Worm (Caenorhabditis elegans) whole organism, L4/young adult: Measurements from ENCODE around the gene Y66D12A.1.

ENCODE experiments used
- W03F9.2 ChIP-seq: fragments of 150-350 bp; optimal IDR thresholded peaks from 2 replicates; lab custom pipeline; 2014; ENCODE audit warnings: missing biosample characterization, missing genetic modification characterization
- dao-5 ChIP-seq: sonication (generic microtip); optimal IDR thresholded peaks from 2 replicates; lab custom pipeline; 2016; ENCODE audit warnings: missing genotype, missing genetic modification characterization, moderate library complexity, missing compliant biosample characterization
- him-1 ChIP-seq: sonication (generic microtip); optimal IDR thresholded peaks from 2 replicates; lab custom pipeline; 2016; ENCODE audit warnings: missing genotype, missing genetic modification reagents, missing genetic modification characterization, missing compliant biosample characterization

Gene Y66D12A.1

DNA sequence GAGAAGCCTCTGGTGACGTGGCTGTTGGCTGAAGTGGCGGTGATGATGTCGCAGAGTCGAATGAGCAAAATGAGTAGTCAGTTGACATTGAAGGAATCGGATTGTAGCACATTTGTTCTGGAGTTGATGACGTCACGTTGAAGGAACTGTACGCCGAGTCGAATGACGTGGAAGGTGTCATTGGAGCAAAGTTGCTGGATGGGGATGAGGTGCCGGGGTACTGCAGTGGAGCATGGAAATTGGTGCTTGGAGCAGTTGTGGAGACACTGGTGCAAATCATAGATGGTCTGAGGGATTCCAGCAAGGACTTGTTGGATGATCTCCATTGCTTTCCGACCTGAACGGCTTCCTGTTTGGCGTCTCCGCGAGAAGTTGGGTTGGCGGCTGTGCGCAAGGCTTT lies 25.5 kb downstream of the Y66D12A.1 start:
- TF ChIP-seq him-1 (tag; lab: Kevin White, UChicago) (no peak), dao-5 (tag; lab: Kevin White, UChicago) (no peak), W03F9.2 (tag; lab: Kevin White, UChicago) (no peak)

DNA sequence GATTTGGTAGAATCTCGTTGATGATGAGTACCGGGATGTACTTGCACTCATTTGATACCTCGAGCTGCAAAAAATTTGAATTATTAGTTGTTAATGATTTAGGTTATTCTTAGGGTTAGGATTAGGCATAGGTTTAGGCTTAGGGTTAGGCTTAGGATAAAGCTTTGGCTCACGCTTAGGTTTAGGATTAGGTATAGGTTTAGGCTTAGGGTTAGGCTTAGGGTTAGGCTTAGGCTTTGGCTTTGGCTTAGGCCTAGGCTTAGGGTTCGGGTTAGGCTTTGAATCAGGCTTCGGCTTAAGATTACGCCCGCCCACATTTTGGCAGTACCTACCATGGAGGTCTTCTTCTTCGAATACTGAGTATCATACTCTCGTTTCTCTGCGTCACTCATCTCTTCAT lies 27.0 kb downstream of the Y66D12A.1 start:
- TF ChIP-seq W03F9.2 (tag; lab: Kevin White, UChicago) (no peak), dao-5 (tag; lab: Kevin White, UChicago) (no peak), him-1 (tag; lab: Kevin White, UChicago) (no peak)

DNA sequence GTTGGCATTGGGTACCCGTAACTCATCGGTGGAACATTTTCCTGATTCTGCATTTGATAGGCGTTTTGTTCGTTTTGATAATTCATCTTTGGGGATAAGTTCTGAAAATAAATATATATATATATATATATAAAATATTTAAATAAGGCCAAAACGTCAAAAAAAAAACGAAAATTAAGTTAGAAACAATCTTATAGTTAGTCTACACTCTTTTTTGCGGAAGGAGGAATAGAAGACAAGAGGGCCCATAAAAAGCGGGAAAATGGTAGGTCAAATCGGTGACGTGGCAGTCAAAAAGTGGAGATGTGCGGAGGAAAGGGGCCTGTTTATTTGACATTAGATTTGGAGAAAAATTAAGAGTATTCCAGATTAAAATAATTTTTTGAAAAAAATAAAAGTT lies 28.8 kb downstream of the Y66D12A.1 start, which contains the start of gene tbx-33:
tbx-33 (minus strand) TSS at position 101 of the 400 bp plus-strand sequence.
- TF ChIP-seq dao-5 (tag; lab: Kevin White, UChicago) (no peak), W03F9.2 (tag; lab: Kevin White, UChicago) (no peak), him-1 (tag; lab: Kevin White, UChicago) (no peak)

DNA sequence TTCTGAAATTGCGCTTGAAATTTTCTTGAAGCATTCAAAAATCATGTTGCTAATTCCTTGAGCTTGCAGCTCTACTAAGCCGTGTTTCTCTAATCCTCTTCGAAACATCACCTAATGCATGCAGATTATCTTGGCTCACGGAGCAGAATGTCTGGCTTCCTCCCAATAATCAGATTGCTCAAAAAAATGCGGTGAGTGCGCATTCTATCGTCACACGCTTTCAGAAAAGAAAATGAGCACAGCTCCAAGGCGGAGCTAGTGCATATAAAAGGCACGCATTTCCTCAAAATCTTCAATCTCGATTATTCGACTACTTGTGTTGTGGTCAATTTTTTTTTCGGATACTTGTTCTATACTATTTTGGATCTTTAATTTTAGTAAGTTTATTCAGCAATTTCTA lies 33.4 kb downstream of the Y66D12A.1 start:
- TF ChIP-seq dao-5 (tag; lab: Kevin White, UChicago), result no peak
- TF ChIP-seq W03F9.2 (tag; lab: Kevin White, UChicago), result no peak

DNA sequence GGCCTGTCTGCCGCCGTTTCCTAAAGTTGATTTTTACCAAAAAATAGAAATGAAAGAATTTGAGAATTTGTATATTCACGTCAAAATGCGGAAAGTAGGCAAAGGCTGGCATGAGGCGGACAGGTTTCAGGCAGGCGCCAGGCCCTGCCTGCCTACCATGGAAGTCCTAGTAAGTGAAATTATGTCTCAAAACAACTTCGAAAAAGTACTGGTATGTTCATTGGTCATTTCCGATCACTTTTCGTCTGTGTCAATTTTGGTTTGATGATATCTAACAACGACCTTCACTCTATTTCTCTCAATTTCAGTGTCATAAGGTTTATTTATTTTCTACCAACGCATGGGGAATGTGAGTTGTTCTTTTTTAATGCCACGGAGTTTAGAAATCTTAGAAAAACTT lies 42.2 kb downstream of the Y66D12A.1 start, which contains the start of gene faah-6:
faah-6 (plus strand) TSS at position 301 of the 400 bp plus-strand sequence.
- TF ChIP-seq W03F9.2 (tag; lab: Kevin White, UChicago) (no peak), dao-5 (tag; lab: Kevin White, UChicago) (no peak), him-1 (tag; lab: Kevin White, UChicago) (no peak)

DNA sequence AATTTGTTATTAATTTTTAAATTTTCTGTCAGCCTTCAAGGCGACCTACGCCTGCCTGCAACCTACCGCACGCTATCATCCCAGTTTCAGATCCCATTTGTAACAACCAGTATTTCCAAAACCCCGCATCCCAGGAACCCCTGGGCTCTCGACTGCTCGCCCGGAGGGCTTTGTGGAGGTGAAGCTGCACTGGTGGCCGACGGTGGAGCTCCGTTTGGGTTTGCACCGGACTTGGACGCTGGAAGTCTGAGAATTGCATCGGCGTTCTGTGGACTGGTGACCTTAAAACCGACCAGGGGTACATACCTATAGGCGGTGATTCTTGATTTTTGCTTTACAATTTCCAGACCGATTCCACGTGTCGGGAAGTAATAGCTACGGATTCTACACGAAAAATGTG lies 43.5 kb downstream of the Y66D12A.1 start:
- no peak for TF ChIP-seq dao-5 (tag; lab: Kevin White, UChicago)
- no peak for TF ChIP-seq him-1 (tag; lab: Kevin White, UChicago)
- no peak for TF ChIP-seq W03F9.2 (tag; lab: Kevin White, UChicago)

DNA sequence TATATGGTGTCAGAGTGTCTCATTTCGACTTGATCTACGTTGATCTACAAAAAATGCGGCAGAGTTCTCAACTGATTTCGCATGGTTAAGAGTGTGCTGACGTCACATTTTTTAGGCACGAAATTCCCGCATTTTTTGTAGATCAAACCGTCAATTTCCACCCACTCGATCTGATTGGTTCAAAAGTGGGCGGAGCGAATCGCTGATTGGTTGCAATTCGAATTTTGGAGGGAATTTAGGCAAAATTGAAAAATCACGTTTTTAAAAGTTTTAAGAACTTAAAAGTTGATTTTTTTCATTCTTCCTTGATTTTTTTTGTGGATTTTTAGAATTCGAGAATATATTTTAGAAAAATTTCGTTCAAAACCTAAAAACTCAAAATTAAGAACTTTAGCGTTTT lies 48.4 kb downstream of the Y66D12A.1 start:
- no peak for TF ChIP-seq dao-5 (tag; lab: Kevin White, UChicago)
- no peak for TF ChIP-seq W03F9.2 (tag; lab: Kevin White, UChicago)
- TF ChIP-seq him-1 (tag; lab: Kevin White, UChicago), result no peak

DNA sequence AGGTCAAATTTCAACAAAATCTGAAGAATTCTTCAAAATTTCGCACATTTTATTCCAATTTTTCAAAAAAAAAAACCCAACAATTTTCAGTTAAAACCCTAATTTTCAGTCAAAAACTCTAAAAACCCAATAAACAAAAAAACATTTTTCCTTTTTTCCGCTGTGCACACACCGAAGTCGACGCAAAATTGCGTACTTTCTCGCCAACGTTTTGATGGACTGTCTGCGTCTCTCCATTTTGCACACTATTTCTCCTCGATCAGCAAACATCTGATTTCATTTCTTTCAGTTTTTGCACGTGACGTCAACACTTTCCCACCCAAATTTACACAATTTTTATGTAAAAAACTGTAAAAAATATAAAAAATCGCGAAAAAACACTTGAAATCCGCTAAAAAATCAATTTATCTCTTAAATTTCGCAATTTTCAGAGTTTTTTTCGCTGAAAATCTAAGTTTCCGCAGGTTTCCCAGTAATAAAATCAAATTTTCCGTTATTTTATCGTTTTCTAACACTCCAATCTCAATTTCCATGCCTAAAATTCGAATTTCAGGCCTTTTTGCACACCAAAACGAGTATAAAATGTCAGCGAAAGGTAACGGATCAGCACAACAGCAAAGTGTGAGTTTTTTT lies 49.3 kb downstream of the Y66D12A.1 start, which contains the start of gene crh-1:
crh-1 (plus strand) TSS at position 583 of the 633 bp plus-strand sequence.
- TF ChIP-seq W03F9.2 (tag; lab: Kevin White, UChicago) (peak; percentile 83), dao-5 (tag; lab: Kevin White, UChicago) (no peak), him-1 (tag; lab: Kevin White, UChicago) (peak; percentile 33)

DNA sequence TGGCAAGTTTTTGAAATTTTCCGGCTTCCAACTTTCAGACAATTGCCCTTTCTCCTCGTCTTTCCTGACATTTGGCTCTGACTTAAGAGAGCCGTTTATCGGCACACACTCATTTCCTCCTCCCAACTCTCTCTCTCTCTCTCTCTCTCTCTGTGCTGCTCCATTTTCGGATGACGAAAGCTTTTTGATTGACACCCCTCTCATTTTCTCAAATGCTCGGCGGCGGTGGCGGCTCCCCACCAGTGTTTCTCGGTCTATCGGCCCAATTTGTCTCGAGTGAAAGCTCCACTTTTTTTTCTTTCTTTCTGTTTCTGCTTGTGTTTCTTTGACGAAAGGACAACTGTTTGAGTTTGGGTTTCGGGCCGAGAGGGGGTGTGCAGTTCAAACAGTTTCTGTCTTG lies 51.8 kb downstream of the Y66D12A.1 start:
- TF ChIP-seq W03F9.2 (tag; lab: Kevin White, UChicago) (no peak), him-1 (tag; lab: Kevin White, UChicago) (no peak), dao-5 (tag; lab: Kevin White, UChicago) (no peak)
